Fruit fly (Drosophila melanogaster) whole organism, wandering third instar larva: ENCODE results near the gene RtGEF.
A peak's percentile ranks its signal among the peaks of the same experiment; 100 is the strongest.

ENCODE experiments used
- Abd-B ChIP-seq: fragments of >200 bp; optimal IDR thresholded peaks from 2 replicates; lab custom pipeline; 2017; ENCODE audit warnings: missing biosample characterization, missing genetic modification characterization
- CG32264 ChIP-seq: fragments of 200-800 bp; sonication (Bioruptor generic); optimal IDR thresholded peaks from 2 replicates; lab custom pipeline; 2016; ENCODE audit warnings: missing biosample characterization, missing genetic modification characterization
- CG9705 ChIP-seq: fragments of 200-800 bp; sonication (Bioruptor generic); optimal IDR thresholded peaks from 2 replicates; lab custom pipeline; 2018; ENCODE audit warnings: missing biosample characterization, mild to moderate bottlenecking, missing genetic modification characterization
- CrebA ChIP-seq: fragments of 200-800 bp; sonication (Bioruptor generic); optimal IDR thresholded peaks from 2 replicates; lab custom pipeline; 2016; ENCODE audit warnings: missing biosample characterization, mild to moderate bottlenecking, missing genetic modification characterization, borderline replicate concordance
- Dif ChIP-seq: fragments of 200-275, 200-300 bp; sonication (Bioruptor generic); optimal IDR thresholded peaks from 2 replicates; lab custom pipeline; 2018; ENCODE audit warnings: missing biosample characterization, missing genetic modification characterization; ENCODE audit not compliant: partially characterized antibody
- Hnf4 ChIP-seq: fragments of 200-800 bp; sonication (Bioruptor generic); optimal IDR thresholded peaks from 2 replicates; lab custom pipeline; 2016; ENCODE audit warnings: missing biosample characterization, mild to moderate bottlenecking, missing genetic modification characterization
- Hr78 ChIP-seq: fragments of >200 bp; optimal IDR thresholded peaks from 2 replicates; lab custom pipeline; 2017; ENCODE audit warnings: missing biosample characterization, missing genetic modification characterization
- Hr83 ChIP-seq: fragments of 200-300 bp; sonication (Bioruptor generic); optimal IDR thresholded peaks from 2 replicates; lab custom pipeline; 2016; ENCODE audit warnings: missing biosample characterization, mild to moderate bottlenecking, missing genetic modification characterization, moderate library complexity; ENCODE audit not compliant: poor library complexity, severe bottlenecking
- Jra ChIP-seq: sonication (Bioruptor generic); optimal IDR thresholded peaks from 2 replicates; lab custom pipeline; 2016; ENCODE audit warnings: missing biosample characterization, missing genetic modification characterization
- Mio ChIP-seq: sonication (Bioruptor generic); optimal IDR thresholded peaks from 2 replicates; lab custom pipeline; 2016; ENCODE audit warnings: missing biosample characterization, missing genetic modification characterization
- Myc ChIP-seq: fragments of >200 bp; optimal IDR thresholded peaks from 2 replicates; lab custom pipeline; 2017
- N ChIP-seq: fragments of >200 bp; optimal IDR thresholded peaks from 2 replicates; lab custom pipeline; 2018; ENCODE audit warnings: missing biosample characterization, missing external identifiers, missing genetic modification characterization
- OdsH ChIP-seq: fragments of 200-800 bp; sonication (Bioruptor generic); optimal IDR thresholded peaks from 2 replicates; lab custom pipeline; 2016; ENCODE audit warnings: missing biosample characterization, mild to moderate bottlenecking, missing genetic modification characterization
- Rel ChIP-seq, 2 experiments: fragments of 200-800 bp; sonication (Bioruptor generic) in 1 of 2; optimal IDR thresholded peaks; 2 replicates in 1 of 2; 3 replicates in 1 of 2; lab custom pipeline; 2016 to 2019; ENCODE audit warnings: mild to moderate bottlenecking in 2 of 2, missing biosample characterization in 2 of 2, missing genetic modification characterization in 2 of 2, moderate library complexity in 1 of 2
- Sp1 ChIP-seq: fragments of 200-800 bp; sonication (Bioruptor generic); optimal IDR thresholded peaks from 3 replicates; lab custom pipeline; 2019; ENCODE audit warnings: missing biosample characterization, mild to moderate bottlenecking, missing genetic modification characterization, moderate library complexity
- Vsx2 ChIP-seq: fragments of 200-300, 225-300 bp; sonication (Bioruptor generic); optimal IDR thresholded peaks from 2 replicates; lab custom pipeline; 2018; ENCODE audit warnings: missing biosample characterization, missing genetic modification characterization; ENCODE audit not compliant: partially characterized antibody
- br ChIP-seq: fragments of 200-800 bp; sonication (Bioruptor generic); optimal IDR thresholded peaks from 2 replicates; lab custom pipeline; 2016; ENCODE audit warnings: missing biosample characterization, missing genetic modification characterization
- brk ChIP-seq: fragments of 200-800 bp; sonication (Bioruptor generic); optimal IDR thresholded peaks from 2 replicates; lab custom pipeline; 2016; ENCODE audit warnings: missing biosample characterization, mild to moderate bottlenecking, missing genetic modification characterization
- dl ChIP-seq, 2 experiments: fragments of 175-275, 200-275 bp in 1 of 2; fragments of 200-275 bp in 1 of 2; sonication (Bioruptor generic); optimal IDR thresholded peaks; lab custom pipeline; 2018; ENCODE audit warnings: mild to moderate bottlenecking in 2 of 2, missing biosample characterization in 2 of 2, missing genetic modification characterization in 2 of 2, moderate library complexity in 2 of 2; ENCODE audit not compliant: partially characterized antibody in 2 of 2, insufficient read depth in 1 of 2
- dmrt93B ChIP-seq: fragments of 200-800 bp; sonication (Bioruptor generic); optimal IDR thresholded peaks from 2 replicates; lab custom pipeline; 2018; ENCODE audit warnings: missing biosample characterization, mild to moderate bottlenecking, missing genetic modification characterization
- dsf ChIP-seq: sonication (Bioruptor generic); optimal IDR thresholded peaks from 2 replicates; lab custom pipeline; 2016; ENCODE audit warnings: missing biosample characterization, missing genetic modification characterization, borderline replicate concordance
- ey ChIP-seq: fragments of 200-800 bp; sonication (Bioruptor generic); optimal IDR thresholded peaks from 2 replicates; lab custom pipeline; 2016; ENCODE audit warnings: missing biosample characterization, missing genetic modification characterization
- foxo ChIP-seq, 2 experiments: fragments of 200-800 bp; sonication (Bioruptor generic); optimal IDR thresholded peaks; 2 replicates in 1 of 2; 3 replicates in 1 of 2; lab custom pipeline; 2016 to 2017; ENCODE audit warnings: missing biosample characterization in 2 of 2, missing genetic modification characterization in 2 of 2
- fru ChIP-seq: fragments of 200-800 bp; sonication (Bioruptor generic); optimal IDR thresholded peaks from 3 replicates; lab custom pipeline; 2016; ENCODE audit warnings: missing biosample characterization, mild to moderate bottlenecking, missing genetic modification characterization
- h ChIP-seq: fragments of 200-800 bp; sonication (Bioruptor generic); optimal IDR thresholded peaks from 3 replicates; lab custom pipeline; 2016; ENCODE audit warnings: missing biosample characterization, mild to moderate bottlenecking, missing genetic modification characterization
- pan ChIP-seq: fragments of >200 bp; optimal IDR thresholded peaks from 2 replicates; lab custom pipeline; 2017
- rgr ChIP-seq: fragments of 200-800 bp; sonication (Bioruptor generic); optimal IDR thresholded peaks from 3 replicates; lab custom pipeline; 2016; ENCODE audit warnings: missing biosample characterization, mild to moderate bottlenecking, missing genetic modification characterization
- sv ChIP-seq: fragments of 200-800 bp; sonication (Bioruptor generic); optimal IDR thresholded peaks from 3 replicates; lab custom pipeline; 2016; ENCODE audit warnings: missing biosample characterization, missing genetic modification characterization
- tai ChIP-seq: sonication (Bioruptor generic); optimal IDR thresholded peaks from 2 replicates; lab custom pipeline; 2016; ENCODE audit warnings: missing biosample characterization, missing genetic modification characterization
- usp ChIP-seq: fragments of >200 bp; optimal IDR thresholded peaks from 2 replicates; lab custom pipeline; 2017; ENCODE audit warnings: missing biosample characterization, missing genetic modification characterization
- woc ChIP-seq: sonication (Bioruptor generic); optimal IDR thresholded peaks from 2 replicates; lab custom pipeline; 2016; ENCODE audit warnings: missing biosample characterization, mild to moderate bottlenecking, missing genetic modification characterization

Gene RtGEF

DNA sequence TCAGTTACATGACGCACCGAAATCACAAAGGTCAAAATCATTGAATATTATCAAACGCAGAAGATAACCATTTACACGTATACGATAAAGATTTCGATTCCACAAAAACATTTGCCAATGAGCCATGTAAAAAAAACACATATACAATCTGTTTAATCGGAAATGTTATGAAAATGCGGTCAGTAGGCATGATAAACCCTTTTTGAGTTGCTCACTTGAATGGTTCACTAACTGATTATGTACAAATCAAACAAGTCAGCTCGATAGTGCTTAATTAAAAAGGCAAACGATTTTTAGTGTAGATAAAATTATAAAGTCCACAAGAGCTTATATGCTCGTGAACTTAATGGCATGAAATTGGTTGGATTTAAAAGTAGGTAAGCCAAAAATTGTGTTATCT lies 46.8 kb downstream of the RtGEF start:
- TF ChIP-seq dsf (GFP tag; lab: Kevin White, UChicago), result no peak
- no peak for TF ChIP-seq sv
- no peak for TF ChIP-seq h (GFP tag; lab: Kevin White, UChicago)
- no peak for TF ChIP-seq brk (GFP tag; lab: Kevin White, UChicago)
- no peak for TF ChIP-seq rgr
- TF ChIP-seq, all 38 proteins: peak for 0

dm6 chr2L:20399239-20399638 lies 49.0 kb downstream of the RtGEF start:
- TF ChIP-seq dl (GFP tag; optimal IDR thresholded peaks at IDR 0.05; lab: Kevin White, UChicago; ENCODE audit: insufficient read depth in 1 of 2, partially characterized antibody in 2 of 2) (no peak), h (GFP tag; lab: Kevin White, UChicago) (no peak), Rel (GFP tag; optimal IDR thresholded peaks at IDR 0.05; lab: Kevin White, UChicago) (no peak), Rel (tag; optimal IDR thresholded peaks at IDR 0.05; lab: Kevin White, UChicago) (no peak), Myc (lab: Kevin White, UChicago) (no peak), Dif (no peak), pan (no peak), Jra (GFP tag; lab: Kevin White, UChicago) (no peak), CrebA (no peak), ey (no peak), dmrt93B (GFP tag; lab: Kevin White, UChicago) (no peak), Mio (GFP tag; lab: Kevin White, UChicago) (no peak), usp (no peak), Hr83 (GFP tag; lab: Kevin White, UChicago) (no peak), br (GFP tag; lab: Kevin White, UChicago) (no peak), Hr78 (GFP tag; lab: Kevin White, UChicago) (no peak), Abd-B (no peak), CG9705 (no peak), CG32264 (GFP tag; lab: Kevin White, UChicago) (no peak), OdsH (no peak)

dm6 chr2L:20400875-20401274 lies 50.6 kb downstream of the RtGEF start:
- TF ChIP-seq sv (no peak), rgr (no peak), dmrt93B (GFP tag; lab: Kevin White, UChicago) (no peak), pan (no peak), dl (GFP tag; optimal IDR thresholded peaks at IDR 0.05; lab: Kevin White, UChicago; ENCODE audit: insufficient read depth in 1 of 2, partially characterized antibody in 2 of 2) (no peak), fru (peak; percentile 7)
- TF ChIP-seq, all 38 proteins: peak for 1

DNA sequence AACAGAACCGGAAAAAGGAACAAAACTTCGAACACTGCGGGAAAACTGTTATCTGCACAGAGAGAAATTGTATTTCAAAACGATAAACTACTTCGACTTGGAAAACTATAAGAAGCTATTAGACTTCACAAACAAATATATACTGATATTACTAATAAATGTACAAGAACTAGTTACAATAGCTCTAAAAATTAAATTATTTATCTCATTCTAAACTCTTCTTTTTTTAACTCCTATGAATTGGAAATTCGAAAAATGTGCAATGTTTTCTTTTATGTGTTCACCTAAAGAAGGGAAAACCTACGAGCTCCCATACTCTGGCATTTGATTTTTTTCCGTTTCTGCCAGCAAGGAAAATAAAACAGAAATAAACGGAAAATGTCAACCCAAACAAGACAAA lies 51.2 kb downstream of the RtGEF start:
- TF ChIP-seq dmrt93B (GFP tag; lab: Kevin White, UChicago), result no peak
- no peak for TF ChIP-seq Sp1 (GFP tag; lab: Kevin White, UChicago)
- TF ChIP-seq dl (GFP tag; optimal IDR thresholded peaks at IDR 0.05; lab: Kevin White, UChicago; ENCODE audit: insufficient read depth in 1 of 2, partially characterized antibody in 2 of 2), result no peak
- no peak for TF ChIP-seq dsf (GFP tag; lab: Kevin White, UChicago)
- TF ChIP-seq woc (GFP tag; lab: Kevin White, UChicago), result no peak
- TF ChIP-seq Vsx2, result no peak
- TF ChIP-seq tai (GFP tag; lab: Kevin White, UChicago), result no peak
- TF ChIP-seq pan, result no peak
- TF ChIP-seq CG32264 (GFP tag; lab: Kevin White, UChicago), result no peak

DNA sequence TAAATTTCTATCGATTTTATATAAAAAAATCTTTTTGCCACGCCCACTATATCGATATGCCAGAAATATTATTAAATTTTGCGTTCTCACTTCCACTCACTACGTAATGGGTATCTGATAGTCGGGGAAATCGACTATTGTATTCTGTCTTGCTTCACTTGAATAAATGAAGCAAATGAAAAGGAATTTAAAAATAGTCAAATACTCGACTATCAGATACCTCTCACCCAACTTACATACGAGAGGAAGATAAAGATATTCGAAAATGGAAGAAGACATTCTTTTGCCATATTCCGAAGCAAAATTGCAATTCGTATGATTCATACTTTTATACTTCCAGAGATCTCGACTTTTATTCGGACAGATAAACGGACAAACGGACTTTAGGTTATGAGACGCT lies 63.6 kb downstream of the RtGEF start:
- TF ChIP-seq Vsx2, result no peak
- no peak for TF ChIP-seq fru
- no peak for TF ChIP-seq dmrt93B (GFP tag; lab: Kevin White, UChicago)
- no peak for TF ChIP-seq Rel (GFP tag; optimal IDR thresholded peaks at IDR 0.05; lab: Kevin White, UChicago)
- TF ChIP-seq Rel (tag; optimal IDR thresholded peaks at IDR 0.05; lab: Kevin White, UChicago), result no peak

- TF ChIP-seq sv, result peak; percentile 65
- no peak for TF ChIP-seq Rel (GFP tag; optimal IDR thresholded peaks at IDR 0.05; lab: Kevin White, UChicago)
- no peak for TF ChIP-seq Rel (tag; optimal IDR thresholded peaks at IDR 0.05; lab: Kevin White, UChicago)
- TF ChIP-seq rgr, result peak; percentile 62
- TF ChIP-seq Jra (GFP tag; lab: Kevin White, UChicago), result peak; percentile 9
- peak; percentile 35 for TF ChIP-seq fru
- peak; percentile 40 for TF ChIP-seq h (GFP tag; lab: Kevin White, UChicago)
- no peak for TF ChIP-seq N (GFP tag; lab: Kevin White, UChicago)
- TF ChIP-seq OdsH, result peak; percentile 22
- peak in 1 of 2 experiments; percentile 49 for TF ChIP-seq foxo (GFP tag; optimal IDR thresholded peaks at IDR 0.05; lab: Kevin White, UChicago)
- TF ChIP-seq Hnf4 (GFP tag; lab: Kevin White, UChicago), result peak; percentile 49
- no peak for TF ChIP-seq Vsx2
- no peak for TF ChIP-seq Mio (GFP tag; lab: Kevin White, UChicago)
- TF ChIP-seq br (GFP tag; lab: Kevin White, UChicago), result peak; percentile 27
- TF ChIP-seq tai (GFP tag; lab: Kevin White, UChicago), result no peak
- TF ChIP-seq Hr83 (GFP tag; lab: Kevin White, UChicago), result peak; percentile 26
These were observed 64.5 kb downstream of the RtGEF start, which contains the start of gene CG10947 for dm6 chr2L:20414750-20415211. Gene CG10947, minus strand, starts transcription at chr2L:20414800.
